Worm (Caenorhabditis elegans): ENCODE measurements around the gene sfxn-1.3.

sfxn-1.3 gene

ce11 chrV:15704745-15705144 is 21.9 kb upstream of the sfxn-1.3 start, which contains the start of gene twk-34:
TSS of gene twk-34 (plus strand) at chrV:15704960.
- no peak for TF ChIP-seq elt-2 (tag; optimal IDR thresholded peaks at IDR 0.05)
- TF ChIP-seq ceh-16 (tag; optimal IDR thresholded peaks at IDR 0.05), result no peak
- TF ChIP-seq elt-3 (tag; optimal IDR thresholded peaks at IDR 0.05), result peak in 1 of 3 experiments; percentile 52
- no peak for TF ChIP-seq elt-1 (tag; optimal IDR thresholded peaks at IDR 0.05)
- TF ChIP-seq snpc-4 (tag; optimal IDR thresholded peaks at IDR 0.05), result no peak
- no peak for TF ChIP-seq jun-1 (tag; optimal IDR thresholded peaks at IDR 0.05)
- TF ChIP-seq fos-1 (tag; optimal IDR thresholded peaks at IDR 0.05), result no peak

- peak; percentile 24 for TF ChIP-seq nhr-25 (tag; optimal IDR thresholded peaks at IDR 0.05)
- TF ChIP-seq ztf-11 (tag; optimal IDR thresholded peaks at IDR 0.05), result no peak
- no peak for TF ChIP-seq elt-2 (tag; optimal IDR thresholded peaks at IDR 0.05)
- TF ChIP-seq fkh-2 (tag; optimal IDR thresholded peaks at IDR 0.05), result no peak
- no peak for TF ChIP-seq lin-39 (tag; optimal IDR thresholded peaks at IDR 0.05)
- TF ChIP-seq elt-3 (tag; optimal IDR thresholded peaks at IDR 0.05), result peak in 2 of 3 experiments; percentile 17 to 74
Measured at ce11 chrV:15707982-15708381, 18.7 kb upstream of the sfxn-1.3 start.

- no peak for TF ChIP-seq jun-1 (tag; optimal IDR thresholded peaks at IDR 0.05)
- no peak for TF ChIP-seq ceh-82 (tag; optimal IDR thresholded peaks at IDR 0.05)
- TF ChIP-seq fos-1 (tag; optimal IDR thresholded peaks at IDR 0.05), result no peak
- no peak for TF ChIP-seq nhr-76 (tag; optimal IDR thresholded peaks at IDR 0.05)
- TF ChIP-seq nhr-25 (tag; optimal IDR thresholded peaks at IDR 0.05), result no peak
Measured at ce11 chrV:15710401-15710800, 16.2 kb upstream of the sfxn-1.3 start, which contains the start of gene Y6E2A.1. TSS of gene Y6E2A.1 (minus strand) at chrV:15710501.

ce11 chrV:15711898-15712297 is 14.7 kb upstream of the sfxn-1.3 start, which contains the start of gene str-101:
TSS of gene str-101 (minus strand) at chrV:15711998.
- TF ChIP-seq ceh-16 (tag; optimal IDR thresholded peaks at IDR 0.05) (no peak), nhr-237 (tag; optimal IDR thresholded peaks at IDR 0.05) (no peak), snpc-4 (tag; optimal IDR thresholded peaks at IDR 0.05) (no peak), daf-12 (tag; optimal IDR thresholded peaks at IDR 0.05) (no peak), R02D3.7 (tag; optimal IDR thresholded peaks at IDR 0.05) (no peak), nhr-43 (tag; optimal IDR thresholded peaks at IDR 0.05; ENCODE audit: poor library complexity, severe bottlenecking) (no peak), elt-1 (tag; optimal IDR thresholded peaks at IDR 0.05) (no peak), nhr-76 (tag; optimal IDR thresholded peaks at IDR 0.05) (no peak), egl-27 (tag; optimal IDR thresholded peaks at IDR 0.05) (no peak)

- peak; percentile 11 for TF ChIP-seq elt-2 (tag; optimal IDR thresholded peaks at IDR 0.05)
- TF ChIP-seq pqm-1 (tag; optimal IDR thresholded peaks at IDR 0.05), result peak; percentile 34
- TF ChIP-seq tbx-2 (tag; optimal IDR thresholded peaks at IDR 0.05), result no peak
Measured at ce11 chrV:15712385-15712784, 14.3 kb upstream of the sfxn-1.3 start.

ce11 chrV:15715636-15716035 is 11.0 kb upstream of the sfxn-1.3 start:
- TF ChIP-seq elt-2 (tag; optimal IDR thresholded peaks at IDR 0.05) (no peak), lin-39 (tag; optimal IDR thresholded peaks at IDR 0.05) (no peak), zag-1 (tag; optimal IDR thresholded peaks at IDR 0.05) (no peak), unc-39 (tag; optimal IDR thresholded peaks at IDR 0.05) (no peak), ama-1 (optimal IDR thresholded peaks at IDR 0.05) (no peak), ceh-82 (tag; optimal IDR thresholded peaks at IDR 0.05) (no peak), ceh-9 (tag; optimal IDR thresholded peaks at IDR 0.05) (no peak), fos-1 (tag; optimal IDR thresholded peaks at IDR 0.05) (no peak), nfya-1 (tag; optimal IDR thresholded peaks at IDR 0.05; ENCODE audit: insufficient read depth) (no peak), snpc-4 (tag; optimal IDR thresholded peaks at IDR 0.05) (no peak), nhr-76 (tag; optimal IDR thresholded peaks at IDR 0.05) (no peak)

ce11 chrV:15716679-15717078 is 10.0 kb upstream of the sfxn-1.3 start, which contains the start of gene Y6E2A.4:
TSS of gene Y6E2A.4 (minus strand) at chrV:15716779.
- TF ChIP-seq jun-1 (tag; optimal IDR thresholded peaks at IDR 0.05), result no peak
- TF ChIP-seq ZK546.5 (tag; optimal IDR thresholded peaks at IDR 0.05), result no peak
- TF ChIP-seq egl-27 (tag; optimal IDR thresholded peaks at IDR 0.05), result no peak
- TF ChIP-seq mdl-1 (tag; optimal IDR thresholded peaks at IDR 0.05), result no peak
- TF ChIP-seq elt-2 (tag; optimal IDR thresholded peaks at IDR 0.05), result no peak
- TF ChIP-seq lin-15B (tag; optimal IDR thresholded peaks at IDR 0.05), result no peak
- TF ChIP-seq elt-3 (tag; optimal IDR thresholded peaks at IDR 0.05), result no peak
